Fruit fly (Drosophila melanogaster): ENCODE data around the gene pns.
A peak's percentile ranks its signal among the peaks of the same experiment; 100 is the strongest.

pns gene

DNA sequence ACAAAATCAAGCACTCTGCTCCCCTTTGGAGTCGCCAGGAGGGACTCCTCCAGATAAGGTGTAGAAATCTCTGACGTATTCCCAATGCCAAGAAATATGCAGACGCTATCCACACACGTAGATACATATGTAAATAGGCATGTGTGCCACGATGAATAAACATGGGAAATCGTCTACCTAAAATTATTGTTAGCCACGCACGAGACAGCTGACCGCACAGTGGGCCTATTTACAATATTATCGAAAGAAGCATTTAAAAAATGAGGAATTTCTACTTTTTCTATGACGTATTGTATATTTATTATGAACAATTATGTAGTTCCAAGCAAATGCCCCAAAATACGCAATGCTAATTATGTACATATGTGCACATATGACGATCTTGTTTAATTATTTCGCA is 12.2 kb downstream of the pns start (continued):
- TF ChIP-seq CG2129 (GFP tag; IDR thresholded peaks at IDR 0.05; ENCODE audit: partially characterized antibody) (no peak), CG10462 (GFP tag; optimal IDR thresholded peaks at IDR 0.05) (no peak), slp2 (GFP tag; optimal IDR thresholded peaks at IDR 0.05) (no peak), CG16779 (GFP tag; IDR thresholded peaks at IDR 0.05) (no peak), Camta (GFP tag; optimal IDR thresholded peaks at IDR 0.05) (no peak), CG18599 (GFP tag; optimal IDR thresholded peaks at IDR 0.05) (peak; percentile 11), Chrac-16 (GFP tag; optimal IDR thresholded peaks at IDR 0.05) (no peak), CG4707 (GFP tag; optimal IDR thresholded peaks at IDR 0.05) (peak; percentile 93), stc (GFP tag; IDR thresholded peaks at IDR 0.05) (peak; percentile 30; the same call in 1 of the 2 replicates), nerfin-1 (tag; optimal IDR thresholded peaks at IDR 0.05) (no peak), Xrp1 (GFP tag; IDR thresholded peaks at IDR 0.05) (peak; percentile 53), CG3726 (GFP tag; IDR thresholded peaks at IDR 0.05) (no peak), CG11247 (GFP tag; IDR thresholded peaks at IDR 0.05) (no peak), CG1024 (GFP tag; IDR thresholded peaks at IDR 0.05) (peak; percentile 17; the same call in 1 of the 2 replicates), CG14860 (GFP tag; IDR thresholded peaks at IDR 0.05; ENCODE audit: partially characterized antibody) (no peak), Ets97D (GFP tag; optimal IDR thresholded peaks at IDR 0.05) (no peak), Mad (GFP tag; optimal IDR thresholded peaks at IDR 0.05) (no peak), hbn (GFP tag; IDR thresholded peaks at IDR 0.05; ENCODE audit: partially characterized antibody) (no peak), BEAF-32 (GFP tag; optimal IDR thresholded peaks at IDR 0.05) (no peak), HLH3B (GFP tag; IDR thresholded peaks at IDR 0.05) (no peak), CG13287 (GFP tag; IDR thresholded peaks at IDR 0.05; ENCODE audit: partially characterized antibody) (no peak), CG32772 (GFP tag; IDR thresholded peaks at IDR 0.05) (no peak), CG10565 (GFP tag; optimal IDR thresholded peaks at IDR 0.05) (no peak), pum (GFP tag; optimal IDR thresholded peaks at IDR 0.05) (no peak), ssp (GFP tag; IDR thresholded peaks at IDR 0.05) (no peak), Dek (tag; optimal IDR thresholded peaks at IDR 0.05) (no peak), Max (GFP tag; optimal IDR thresholded peaks at IDR 0.05) (peak; percentile 33), CG18476 (GFP tag; optimal IDR thresholded peaks at IDR 0.05) (no peak), crp (GFP tag; optimal IDR thresholded peaks at IDR 0.05) (peak in 1 of 2 experiments; percentile 54), ERR (GFP tag; optimal IDR thresholded peaks at IDR 0.05) (no peak), lmd (GFP tag; IDR thresholded peaks at IDR 0.05) (peak; percentile 23; the same call in 1 of the 2 replicates), bcd (GFP tag; optimal IDR thresholded peaks at IDR 0.05) (peak; percentile 29), Myb (GFP tag; optimal IDR thresholded peaks at IDR 0.05) (no peak), CG8924 (tag; optimal IDR thresholded peaks at IDR 0.05) (no peak), Opbp (GFP tag; IDR thresholded peaks at IDR 0.05; ENCODE audit: partially characterized antibody) (no peak), seq (GFP tag; IDR thresholded peaks at IDR 0.05) (0 out of 2 replicates have a peak, but pooled peaks have one; percentile 33), z (GFP tag; IDR thresholded peaks at IDR 0.05) (no peak), slou (GFP tag; optimal IDR thresholded peaks at IDR 0.05) (no peak), CG2712 (tag; optimal IDR thresholded peaks at IDR 0.05) (peak; percentile 32), bowl (GFP tag; IDR thresholded peaks at IDR 0.05) (no peak), chinmo (GFP tag; IDR thresholded peaks at IDR 0.05; ENCODE audit: partially characterized antibody) (no peak), kay (GFP tag; optimal IDR thresholded peaks at IDR 0.05) (peak; percentile 19), Ada2b (GFP tag; IDR thresholded peaks at IDR 0.05) (peak; percentile 37), cas (GFP tag; IDR thresholded peaks at IDR 0.05) (no peak), Sox102F (GFP tag; optimal IDR thresholded peaks at IDR 0.05) (peak; percentile 49), cad (GFP tag; optimal IDR thresholded peaks at IDR 0.05) (no peak), Bdp1 (GFP tag; optimal IDR thresholded peaks at IDR 0.05) (no peak), CG10654 (GFP tag; optimal IDR thresholded peaks at IDR 0.05) (no peak), CG17385 (GFP tag; optimal IDR thresholded peaks at IDR 0.05) (peak; percentile 8), CG3065 (GFP tag; optimal IDR thresholded peaks at IDR 0.05) (no peak), prd (optimal IDR thresholded peaks at IDR 0.05) (no peak), prd (GFP tag; IDR thresholded peaks at IDR 0.05) (peak; percentile 60)

Measured in whole organism, embryonic.